Worm (Caenorhabditis elegans) whole organism, mixed stage, embryonic: ENCODE data around the gene nhx-2.

ENCODE experiments used
- M03D4.4 ChIP-seq: sonication (generic microtip); optimal IDR thresholded peaks from 2 replicates; lab custom pipeline; 2017; ENCODE audit warnings: mild to moderate bottlenecking, missing genetic modification characterization, missing compliant biosample characterization
- bed-3 ChIP-seq: fragments of 200-800 bp; sonication (Bioruptor generic); optimal IDR thresholded peaks from 3 replicates; lab custom pipeline; 2018; ENCODE audit warnings: mild to moderate bottlenecking, missing genetic modification characterization, moderate library complexity, missing compliant biosample characterization
- blmp-1 ChIP-seq: fragments of 150-350 bp; optimal IDR thresholded peaks from 2 replicates; lab custom pipeline; 2014; ENCODE audit warnings: missing biosample characterization, missing genetic modification characterization
- ceh-39 ChIP-seq: fragments of 150-350 bp; optimal IDR thresholded peaks from 2 replicates; lab custom pipeline; 2014; ENCODE audit warnings: missing biosample characterization, missing genetic modification characterization
- ceh-43 ChIP-seq: fragments of 200-800 bp; sonication (Bioruptor generic); optimal IDR thresholded peaks from 2 replicates; lab custom pipeline; 2018; ENCODE audit warnings: mild to moderate bottlenecking, missing genetic modification characterization, moderate library complexity, missing compliant biosample characterization
- ceh-83 ChIP-seq: fragments of 200-800 bp; sonication (Bioruptor generic); optimal IDR thresholded peaks from 2 replicates; lab custom pipeline; 2018; ENCODE audit warnings: mild to moderate bottlenecking, missing genetic modification characterization, missing compliant biosample characterization
- ces-1 ChIP-seq: fragments of 150-350 bp; optimal IDR thresholded peaks from 2 replicates; lab custom pipeline; 2014; ENCODE audit warnings: missing biosample characterization, missing genetic modification reagents, missing genetic modification characterization
- cnd-1 ChIP-seq: fragments of 200-800 bp; sonication (Bioruptor generic); optimal IDR thresholded peaks from 2 replicates; lab custom pipeline; 2018; ENCODE audit warnings: mild to moderate bottlenecking, missing genetic modification characterization, missing compliant biosample characterization
- drap-1 ChIP-seq: fragments of 200-800 bp; sonication (Bioruptor generic); optimal IDR thresholded peaks from 3 replicates; lab custom pipeline; 2018; ENCODE audit warnings: mild to moderate bottlenecking, missing genetic modification characterization, missing compliant biosample characterization
- elt-1 ChIP-seq: sonication (generic microtip); optimal IDR thresholded peaks from 2 replicates; lab custom pipeline; 2017; ENCODE audit warnings: missing genetic modification characterization, mild to moderate bottlenecking, missing compliant biosample characterization, antibody characterized with exemption, moderate library complexity, borderline replicate concordance; ENCODE audit not compliant: insufficient read depth
- elt-3 ChIP-seq: fragments of 150-350 bp; optimal IDR thresholded peaks from 2 replicates; lab custom pipeline; 2014; ENCODE audit warnings: missing biosample characterization, missing genetic modification characterization
- flh-1 ChIP-seq: fragments of 200-800 bp; sonication (Bioruptor generic); optimal IDR thresholded peaks from 2 replicates; lab custom pipeline; 2018; ENCODE audit warnings: mild to moderate bottlenecking, missing genetic modification characterization, moderate library complexity, missing compliant biosample characterization
- ham-2 ChIP-seq: fragments of 200-800 bp; sonication (Bioruptor generic); optimal IDR thresholded peaks from 2 replicates; lab custom pipeline; 2018; ENCODE audit warnings: mild to moderate bottlenecking, missing genetic modification characterization, missing compliant biosample characterization
- hlh-1 ChIP-seq: fragments of 150-350 bp; optimal IDR thresholded peaks from 2 replicates; lab custom pipeline; 2014; ENCODE audit warnings: missing biosample characterization, missing genetic modification reagents, missing genetic modification characterization
- lin-13 ChIP-seq: fragments of 150-350 bp; optimal IDR thresholded peaks from 2 replicates; lab custom pipeline; 2014; ENCODE audit warnings: missing biosample characterization, missing genetic modification characterization
- lin-32 ChIP-seq: fragments of 200-800 bp; sonication (Bioruptor generic); optimal IDR thresholded peaks from 2 replicates; lab custom pipeline; 2018; ENCODE audit warnings: mild to moderate bottlenecking, missing genetic modification characterization, missing compliant biosample characterization
- lsy-2 ChIP-seq: fragments of 150-350 bp; optimal IDR thresholded peaks from 2 replicates; lab custom pipeline; 2014; ENCODE audit warnings: missing biosample characterization, missing genetic modification characterization
- mab-5 ChIP-seq: fragments of 150-350 bp; optimal IDR thresholded peaks from 2 replicates; lab custom pipeline; 2014; ENCODE audit warnings: missing biosample characterization, missing genetic modification characterization
- mep-1 ChIP-seq: fragments of 150-350 bp; optimal IDR thresholded peaks from 2 replicates; lab custom pipeline; 2017; ENCODE audit warnings: missing biosample characterization, missing genetic modification reagents, missing genetic modification characterization, inconsistent platforms
- mls-2 ChIP-seq: sonication (generic microtip); optimal IDR thresholded peaks from 2 replicates; lab custom pipeline; 2016; ENCODE audit warnings: mild to moderate bottlenecking, missing genetic modification characterization, moderate library complexity, missing compliant biosample characterization
- nhr-12 ChIP-seq: fragments of 150-350 bp; optimal IDR thresholded peaks from 2 replicates; lab custom pipeline; 2014; ENCODE audit warnings: missing biosample characterization, missing genetic modification characterization
- nhr-2 ChIP-seq: fragments of 150-350 bp; optimal IDR thresholded peaks from 2 replicates; lab custom pipeline; 2014; ENCODE audit warnings: missing biosample characterization, missing genetic modification characterization
- nhr-237 ChIP-seq: fragments of 150-350 bp; optimal IDR thresholded peaks from 2 replicates; lab custom pipeline; 2014; ENCODE audit warnings: missing biosample characterization, missing genetic modification characterization
- nhr-76 ChIP-seq: sonication (generic microtip); optimal IDR thresholded peaks from 2 replicates; lab custom pipeline; 2017; ENCODE audit warnings: missing biosample characterization, missing genetic modification characterization
- pha-4 ChIP-seq: fragments of 150-350 bp; optimal IDR thresholded peaks from 2 replicates; lab custom pipeline; 2018; ENCODE audit warnings: missing biosample characterization, missing genetic modification reagents, missing genetic modification characterization
- sem-2 ChIP-seq: fragments of 200-800 bp; sonication (Bioruptor generic); optimal IDR thresholded peaks from 2 replicates; lab custom pipeline; 2018; ENCODE audit warnings: mild to moderate bottlenecking, missing genetic modification characterization, missing compliant biosample characterization
- snpc-4 ChIP-seq: fragments of 150-350 bp; optimal IDR thresholded peaks from 2 replicates; lab custom pipeline; 2014; ENCODE audit warnings: missing biosample characterization, missing genetic modification characterization
- sptf-1 ChIP-seq: sonication (generic microtip); optimal IDR thresholded peaks from 2 replicates; lab custom pipeline; 2017; ENCODE audit warnings: mild to moderate bottlenecking, missing genetic modification characterization, moderate library complexity, missing compliant biosample characterization
- tbx-8 ChIP-seq: fragments of 200-800 bp; sonication (Bioruptor generic); optimal IDR thresholded peaks from 2 replicates; lab custom pipeline; 2018; ENCODE audit warnings: mild to moderate bottlenecking, missing genetic modification characterization, moderate library complexity, missing compliant biosample characterization
- unc-120 ChIP-seq: sonication (generic microtip); optimal IDR thresholded peaks from 2 replicates; lab custom pipeline; 2017; ENCODE audit warnings: missing genetic modification characterization, missing compliant biosample characterization; ENCODE audit not compliant: poor library complexity, severe bottlenecking
- unc-39 ChIP-seq: fragments of 150-350 bp; optimal IDR thresholded peaks from 2 replicates; lab custom pipeline; 2014; ENCODE audit warnings: missing biosample characterization, missing genetic modification characterization
- unc-62 ChIP-seq: fragments of 150-350 bp; optimal IDR thresholded peaks from 2 replicates; lab custom pipeline; 2014; ENCODE audit warnings: missing biosample characterization, missing genetic modification reagents, missing genetic modification characterization
- zip-8 ChIP-seq: fragments of 150-350 bp; optimal IDR thresholded peaks from 2 replicates; lab custom pipeline; 2014; ENCODE audit warnings: missing biosample characterization, missing genetic modification characterization
- ztf-11 ChIP-seq: fragments of 150-350 bp; optimal IDR thresholded peaks from 2 replicates; lab custom pipeline; 2014; ENCODE audit warnings: missing biosample characterization, missing genetic modification characterization

Gene nhx-2

ce11 chrII:7675752-7676151 is 18.0 kb downstream of the nhx-2 start:
- no peak for TF ChIP-seq unc-62 (GFP tag; lab: Kevin White, UChicago)
- TF ChIP-seq sptf-1 = no peak
- no peak for TF ChIP-seq ceh-43
- no peak for TF ChIP-seq mep-1 (tag; lab: Kevin White, UChicago)
- TF ChIP-seq ham-2 (GFP tag; lab: Kevin White, UChicago) = no peak
- no peak for TF ChIP-seq elt-3 (tag; lab: Kevin White, UChicago)
- TF ChIP-seq mab-5 (tag; lab: Kevin White, UChicago) = no peak
- no peak for TF ChIP-seq nhr-76 (tag; lab: Kevin White, UChicago)
- no peak for TF ChIP-seq blmp-1 (tag; lab: Kevin White, UChicago)
- no peak for TF ChIP-seq ztf-11 (tag; lab: Kevin White, UChicago)
- TF ChIP-seq nhr-237 = no peak
- no peak for TF ChIP-seq M03D4.4 (tag; lab: Kevin White, UChicago)
- TF ChIP-seq unc-120 (tag; lab: Kevin White, UChicago) = no peak
- TF ChIP-seq ceh-83 = no peak
- TF ChIP-seq mls-2 (tag; lab: Kevin White, UChicago) = no peak
- no peak for TF ChIP-seq sem-2 (GFP tag; lab: Kevin White, UChicago)

- TF ChIP-seq nhr-2 (no peak), M03D4.4 (tag; lab: Kevin White, UChicago) (no peak), bed-3 (GFP tag; lab: Kevin White, UChicago) (no peak), ztf-11 (tag; lab: Kevin White, UChicago) (no peak), mep-1 (tag; lab: Kevin White, UChicago) (no peak), flh-1 (no peak)
These were observed 22.1 kb downstream of the nhx-2 start, which contains the start of gene lir-1 for ce11 chrII:7671705-7672104. Gene lir-1 (plus strand): TSS chrII:7672005.

ce11 chrII:7670039-7670438 is 23.7 kb downstream of the nhx-2 start:
- TF ChIP-seq cnd-1 (tag; lab: Kevin White, UChicago) (no peak), ces-1 (no peak), nhr-76 (tag; lab: Kevin White, UChicago) (no peak), ceh-39 (tag; lab: Kevin White, UChicago) (no peak), ham-2 (GFP tag; lab: Kevin White, UChicago) (no peak), unc-62 (GFP tag; lab: Kevin White, UChicago) (no peak), elt-1 (tag; lab: Kevin White, UChicago) (no peak), snpc-4 (tag; lab: Kevin White, UChicago) (no peak), nhr-2 (no peak), lin-32 (GFP tag; lab: Kevin White, UChicago) (no peak), flh-1 (no peak), bed-3 (GFP tag; lab: Kevin White, UChicago) (no peak), elt-3 (tag; lab: Kevin White, UChicago) (no peak), lsy-2 (tag; lab: Kevin White, UChicago) (no peak), nhr-12 (tag; lab: Kevin White, UChicago) (no peak), nhr-237 (no peak), unc-120 (tag; lab: Kevin White, UChicago) (no peak), lin-13 (tag; lab: Kevin White, UChicago) (no peak)

ce11 chrII:7669409-7669808 is 24.3 kb downstream of the nhx-2 start:
- TF ChIP-seq lin-13 (tag; lab: Kevin White, UChicago) (peak; percentile 26), hlh-1 (no peak), nhr-2 (no peak), elt-1 (tag; lab: Kevin White, UChicago) (no peak), mls-2 (tag; lab: Kevin White, UChicago) (peak; percentile 10), zip-8 (tag; lab: Kevin White, UChicago) (no peak), mep-1 (tag; lab: Kevin White, UChicago) (peak; percentile 41), ces-1 (peak; percentile 63), nhr-237 (no peak), ham-2 (GFP tag; lab: Kevin White, UChicago) (peak; percentile 62), sptf-1 (no peak), mab-5 (tag; lab: Kevin White, UChicago) (no peak), sem-2 (GFP tag; lab: Kevin White, UChicago) (no peak), nhr-76 (tag; lab: Kevin White, UChicago) (no peak)
- TF ChIP-seq, all 35 proteins: peak for 5

- TF ChIP-seq ztf-11 (tag; lab: Kevin White, UChicago) = no peak
- no peak for TF ChIP-seq ceh-83
- TF ChIP-seq unc-39 (tag; lab: Kevin White, UChicago) = no peak
- TF ChIP-seq drap-1 (GFP tag; lab: Kevin White, UChicago) = no peak
- no peak for TF ChIP-seq zip-8 (tag; lab: Kevin White, UChicago)
- no peak for TF ChIP-seq nhr-76 (tag; lab: Kevin White, UChicago)
- no peak for TF ChIP-seq tbx-8
- TF ChIP-seq unc-120 (tag; lab: Kevin White, UChicago) = no peak
- no peak for TF ChIP-seq mls-2 (tag; lab: Kevin White, UChicago)
- no peak for TF ChIP-seq mep-1 (tag; lab: Kevin White, UChicago)
- no peak for TF ChIP-seq hlh-1
- no peak for TF ChIP-seq flh-1
- no peak for TF ChIP-seq nhr-2
- no peak for TF ChIP-seq ces-1
- no peak for TF ChIP-seq sem-2 (GFP tag; lab: Kevin White, UChicago)
- TF ChIP-seq ceh-43 = no peak
- no peak for TF ChIP-seq pha-4
- TF ChIP-seq, all 35 proteins: peak for 0
These were observed 26.8 kb downstream of the nhx-2 start, which contains the start of gene lir-2 for ce11 chrII:7666967-7667366. Gene lir-2 (plus strand): TSS chrII:7667267.
